Fruit fly (Drosophila melanogaster): ENCODE results near the gene CG12541.
A peak's percentile ranks its signal among the peaks of the same experiment; 100 is the strongest.

The CG12541 gene

dm6 chrX:7095292-7095911 lies 29.6 kb upstream of the CG12541 start (continued):
- no peak; the same call in 1 of the 2 replicates for TF ChIP-seq aop (GFP tag; IDR thresholded peaks at IDR 0.05)
- peak; percentile 67 for TF ChIP-seq Nf-YC (tag; optimal IDR thresholded peaks at IDR 0.05)
- peak; percentile 82 for TF ChIP-seq sisA (GFP tag; IDR thresholded peaks at IDR 0.05)
- TF ChIP-seq CG17912 (GFP tag; optimal IDR thresholded peaks at IDR 0.05): peak; percentile 84
- TF ChIP-seq bigmax (GFP tag; optimal IDR thresholded peaks at IDR 0.05): no peak
- peak; percentile 43; the same call in 1 of the 2 replicates for TF ChIP-seq toy (GFP tag; IDR thresholded peaks at IDR 0.05)
- peak; percentile 83 for TF ChIP-seq PHDP (tag; optimal IDR thresholded peaks at IDR 0.05)
- TF ChIP-seq Hmx (GFP tag; optimal IDR thresholded peaks at IDR 0.05): no peak
- TF ChIP-seq Fer2 (tag; optimal IDR thresholded peaks at IDR 0.05): peak; percentile 28
- TF ChIP-seq gsb-n (tag; optimal IDR thresholded peaks at IDR 0.05): peak; percentile 51
- TF ChIP-seq CrebB (tag; optimal IDR thresholded peaks at IDR 0.05): peak; percentile 33
- TF ChIP-seq ash1 (GFP tag; optimal IDR thresholded peaks at IDR 0.05): no peak
- TF ChIP-seq zen2 (GFP tag; IDR thresholded peaks at IDR 0.05; ENCODE audit: partially characterized antibody): no peak
- peak; percentile 77 for TF ChIP-seq ttk (GFP tag; IDR thresholded peaks at IDR 0.05)
- TF ChIP-seq Tbp (GFP tag; optimal IDR thresholded peaks at IDR 0.05): no peak
- TF ChIP-seq CG34422 (GFP tag; IDR thresholded peaks at IDR 0.05): peak; percentile 73
- peak; percentile 86 for TF ChIP-seq CG7839 (tag; optimal IDR thresholded peaks at IDR 0.05)
- peak; percentile 53 for TF ChIP-seq ssp (GFP tag; IDR thresholded peaks at IDR 0.05)
- TF ChIP-seq lbe (GFP tag; optimal IDR thresholded peaks at IDR 0.05): peak; percentile 82
- peak; percentile 88 for TF ChIP-seq CG12219 (GFP tag; optimal IDR thresholded peaks at IDR 0.05)
- peak; percentile 53 for TF ChIP-seq CG9876 (GFP tag; optimal IDR thresholded peaks at IDR 0.05)
- peak; percentile 86 for TF ChIP-seq CG9817 (tag; optimal IDR thresholded peaks at IDR 0.05)
- peak; percentile 55 for TF ChIP-seq cwo (GFP tag; optimal IDR thresholded peaks at IDR 0.05)
- peak; percentile 40 for TF ChIP-seq Deaf1 (tag; optimal IDR thresholded peaks at IDR 0.05)
- peak; percentile 43 for TF ChIP-seq scrt (GFP tag; optimal IDR thresholded peaks at IDR 0.05)
- TF ChIP-seq D19B (GFP tag; optimal IDR thresholded peaks at IDR 0.05): peak; percentile 12
- peak; percentile 3 for TF ChIP-seq CG7271 (tag; optimal IDR thresholded peaks at IDR 0.05)
- TF ChIP-seq CG14014 (GFP tag; IDR thresholded peaks at IDR 0.05): peak; percentile 81
- peak; percentile 39 for TF ChIP-seq Spps (tag; optimal IDR thresholded peaks at IDR 0.05)
- TF ChIP-seq CG30020 (tag; optimal IDR thresholded peaks at IDR 0.05): peak; percentile 10
- peak; percentile 64 for TF ChIP-seq CG2120 (GFP tag; optimal IDR thresholded peaks at IDR 0.05)
- peak; percentile 31 for TF ChIP-seq p53 (GFP tag; optimal IDR thresholded peaks at IDR 0.05)
- peak; percentile 91 for TF ChIP-seq dmrt99B (tag; optimal IDR thresholded peaks at IDR 0.05)
- no peak for TF ChIP-seq Doc2 (GFP tag; IDR thresholded peaks at IDR 0.05)
- no peak for TF ChIP-seq Kr (GFP tag; optimal IDR thresholded peaks at IDR 0.05)
- TF ChIP-seq CG11696 (GFP tag; IDR thresholded peaks at IDR 0.05): 0 out of 2 replicates have a peak, but pooled peaks have one; percentile 25
- peak; percentile 41 for TF ChIP-seq fd64A (GFP tag; optimal IDR thresholded peaks at IDR 0.05)
- peak; percentile 78 for TF ChIP-seq CG10543 (GFP tag; optimal IDR thresholded peaks at IDR 0.05)
- TF ChIP-seq btn (GFP tag; optimal IDR thresholded peaks at IDR 0.05): peak; percentile 43
- peak; percentile 66 for TF ChIP-seq CG11723 (GFP tag; optimal IDR thresholded peaks at IDR 0.05)
- peak; percentile 71 for TF ChIP-seq CG1233 (GFP tag; optimal IDR thresholded peaks at IDR 0.05)
- TF ChIP-seq stwl (tag; optimal IDR thresholded peaks at IDR 0.05): no peak
- no peak for TF ChIP-seq hkb (optimal IDR thresholded peaks at IDR 0.05)
- peak; percentile 80 for TF ChIP-seq hkb (GFP tag; IDR thresholded peaks at IDR 0.05)
- TF ChIP-seq HLHmδ (GFP tag; optimal IDR thresholded peaks at IDR 0.05): no peak
- peak; percentile 87 for TF ChIP-seq ind (GFP tag; optimal IDR thresholded peaks at IDR 0.05)
- peak; percentile 72 for TF ChIP-seq CG5953 (GFP tag; IDR thresholded peaks at IDR 0.05)
- TF ChIP-seq Rfx (GFP tag; IDR thresholded peaks at IDR 0.05): peak; percentile 82
- TF ChIP-seq CG10267 (tag; optimal IDR thresholded peaks at IDR 0.05): peak; percentile 58
- peak; percentile 62 for TF ChIP-seq CG4707 (GFP tag; optimal IDR thresholded peaks at IDR 0.05)

Data from whole organism, embryonic.